Worm (Caenorhabditis elegans) whole organism, midembryonic: ENCODE data around the gene srh-83.

ENCODE experiments used
- T22C8.4 ChIP-seq: fragments of 200-800 bp; sonication (Bioruptor generic); IDR thresholded peaks from 2 replicates; pipeline ENCODE4 v1.3.6; 2022; ENCODE audit warnings: missing genetic modification characterization, missing compliant biosample characterization
- cog-1 ChIP-seq: sonication (generic microtip); optimal IDR thresholded peaks from 2 replicates; lab custom pipeline; 2016; ENCODE audit warnings: missing genetic modification characterization, missing compliant biosample characterization
- flt-1 ChIP-seq: fragments of 200-800 bp; sonication (Bioruptor generic); IDR thresholded peaks from 2 replicates; pipeline ENCODE4 v1.3.6; 2022; ENCODE audit warnings: missing genetic modification characterization, missing compliant biosample characterization
- klf-2 ChIP-seq: fragments of 200-800 bp; sonication (Bioruptor generic); conservative IDR thresholded peaks from 2 replicates; pipeline ENCODE4 v1.3.6; 2022; ENCODE audit warnings: missing genetic modification reagents, missing genetic modification characterization, missing compliant biosample characterization
- med-1 ChIP-seq: sonication (generic microtip); optimal IDR thresholded peaks from 2 replicates; lab custom pipeline; 2017; ENCODE audit warnings: missing genetic modification characterization, mild to moderate bottlenecking, missing compliant biosample characterization, antibody characterized with exemption, missing genetic modification reagents; ENCODE audit not compliant: insufficient read depth
- ref-1 ChIP-seq: fragments of 200-800 bp; sonication (Bioruptor generic); conservative IDR thresholded peaks from 2 replicates; pipeline ENCODE4 v1.3.6; 2022; ENCODE audit warnings: missing genetic modification reagents, missing genetic modification characterization, missing compliant biosample characterization
- tab-1 ChIP-seq: fragments of 200-800 bp; sonication (Bioruptor generic); IDR thresholded peaks from 2 replicates; pipeline ENCODE4 v1.3.6; 2022; ENCODE audit warnings: missing genetic modification characterization, missing compliant biosample characterization
- ztf-23 ChIP-seq: fragments of 200-800 bp; sonication (Bioruptor generic); IDR thresholded peaks from 2 replicates; pipeline ENCODE4 v1.3.6; 2022; ENCODE audit warnings: missing genetic modification reagents, missing genetic modification characterization, missing compliant biosample characterization
- ztf-29 ChIP-seq: fragments of 200-800 bp; sonication (Bioruptor generic); IDR thresholded peaks from 2 replicates; pipeline ENCODE4 v1.3.6; 2022; ENCODE audit warnings: missing genetic modification reagents, missing genetic modification characterization, missing compliant biosample characterization

The srh-83 gene

DNA sequence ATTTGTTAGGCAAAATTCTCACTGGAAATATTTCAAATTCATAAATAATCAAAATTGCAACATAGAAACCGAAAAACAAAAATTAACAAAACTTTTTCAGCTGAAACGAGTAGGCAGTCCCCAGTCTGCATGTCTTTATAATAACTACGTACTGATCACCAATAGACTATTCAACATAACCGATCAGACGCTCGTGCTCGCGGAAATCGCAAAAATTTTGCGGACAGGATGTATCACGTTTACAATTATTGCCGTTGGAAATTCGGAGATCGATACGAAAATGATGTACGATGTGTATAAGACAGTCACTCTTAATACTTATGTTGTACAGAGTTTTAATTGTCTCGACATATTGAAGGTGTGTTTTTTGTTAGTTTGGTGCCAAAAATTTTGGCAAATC, 37.0 kb downstream of the srh-83 start:
- no peak for TF ChIP-seq klf-2 (GFP tag; lab: Robert Waterston, UW)
- TF ChIP-seq T22C8.4 (GFP tag; lab: Robert Waterston, UW), result no peak
- TF ChIP-seq ztf-23 (GFP tag; lab: Robert Waterston, UW), result no peak
- TF ChIP-seq flt-1 (GFP tag; lab: Robert Waterston, UW), result no peak
- TF ChIP-seq tab-1 (GFP tag; lab: Robert Waterston, UW), result no peak
- TF ChIP-seq ztf-29 (GFP tag; lab: Robert Waterston, UW), result no peak
- TF ChIP-seq med-1 (GFP tag; lab: Kevin White, UChicago), result no peak
- no peak for TF ChIP-seq ref-1 (GFP tag; lab: Robert Waterston, UW)
- no peak for TF ChIP-seq cog-1 (tag; lab: Kevin White, UChicago)

ce11 chrV:7209001-7209400, 44.7 kb downstream of the srh-83 start:
- TF ChIP-seq flt-1 (GFP tag; lab: Robert Waterston, UW), result no peak
- TF ChIP-seq ztf-23 (GFP tag; lab: Robert Waterston, UW), result no peak
- TF ChIP-seq cog-1 (tag; lab: Kevin White, UChicago), result no peak
- no peak for TF ChIP-seq klf-2 (GFP tag; lab: Robert Waterston, UW)
- TF ChIP-seq med-1 (GFP tag; lab: Kevin White, UChicago), result no peak
- no peak for TF ChIP-seq ztf-29 (GFP tag; lab: Robert Waterston, UW)

ce11 chrV:7214802-7215201, 50.5 kb downstream of the srh-83 start, which contains the start of gene soap-1:
Gene soap-1 (minus strand): TSS chrV:7214902.
- TF ChIP-seq ref-1 (GFP tag; lab: Robert Waterston, UW) (no peak), tab-1 (GFP tag; lab: Robert Waterston, UW) (no peak), ztf-23 (GFP tag; lab: Robert Waterston, UW) (no peak), ztf-29 (GFP tag; lab: Robert Waterston, UW) (no peak), cog-1 (tag; lab: Kevin White, UChicago) (no peak), T22C8.4 (GFP tag; lab: Robert Waterston, UW) (no peak)
